Fruit fly (Drosophila melanogaster): Measurements from ENCODE around the gene nero.

Gene nero

dm6 chr3R:31758587-31759167 is 11.3 kb upstream of the nero start, which contains the start of gene CG2187 (continued):
- TF ChIP-seq CG4617 (GFP tag; optimal IDR thresholded peaks at IDR 0.05; ENCODE audit: borderline replicate concordance) (no peak), CG17568 (GFP tag; optimal IDR thresholded peaks at IDR 0.05) (no peak), CG14860 (GFP tag; IDR thresholded peaks at IDR 0.05; ENCODE audit: partially characterized antibody) (no peak), ems (GFP tag; optimal IDR thresholded peaks at IDR 0.05) (no peak), CG6272 (GFP tag; IDR thresholded peaks at IDR 0.05) (no peak), Hand (GFP tag; optimal IDR thresholded peaks at IDR 0.05) (no peak), CG3281 (GFP tag; optimal IDR thresholded peaks at IDR 0.05) (no peak), ci (GFP tag; IDR thresholded peaks at IDR 0.05) (peak; percentile 60), dmrt99B (tag; optimal IDR thresholded peaks at IDR 0.05) (no peak), CG12104 (GFP tag; optimal IDR thresholded peaks at IDR 0.05) (peak; percentile 12), CG13296 (GFP tag; optimal IDR thresholded peaks at IDR 0.05) (peak; percentile 5), Doc2 (GFP tag; IDR thresholded peaks at IDR 0.05) (no peak), emc (GFP tag; optimal IDR thresholded peaks at IDR 0.05) (no peak), Mes4 (GFP tag; optimal IDR thresholded peaks at IDR 0.05) (no peak), crc (GFP tag; optimal IDR thresholded peaks at IDR 0.05) (no peak), Fer3 (tag; optimal IDR thresholded peaks at IDR 0.05) (peak; percentile 17), Side (GFP tag; optimal IDR thresholded peaks at IDR 0.05) (no peak), CrebB (tag; optimal IDR thresholded peaks at IDR 0.05) (no peak), CG15479 (GFP tag; optimal IDR thresholded peaks at IDR 0.05) (peak; percentile 27), CG9727 (GFP tag; optimal IDR thresholded peaks at IDR 0.05) (no peak), Sox100B (GFP tag; optimal IDR thresholded peaks at IDR 0.05) (no peak), CG15601 (tag; optimal IDR thresholded peaks at IDR 0.05) (no peak), CG12219 (GFP tag; optimal IDR thresholded peaks at IDR 0.05) (peak; percentile 9), mirr (GFP tag; optimal IDR thresholded peaks at IDR 0.05) (peak; percentile 0), Dad (GFP tag; optimal IDR thresholded peaks at IDR 0.05) (no peak), Hr78 (GFP tag; optimal IDR thresholded peaks at IDR 0.05) (peak in 1 of 2 experiments; percentile 9), oc (tag; optimal IDR thresholded peaks at IDR 0.05) (no peak), PHDP (tag; optimal IDR thresholded peaks at IDR 0.05) (no peak), CG7556 (GFP tag; optimal IDR thresholded peaks at IDR 0.05) (no peak), CG4404 (GFP tag; IDR thresholded peaks at IDR 0.05) (no peak), BtbVII (GFP tag; optimal IDR thresholded peaks at IDR 0.05) (peak; percentile 32), CG6683 (GFP tag; optimal IDR thresholded peaks at IDR 0.05) (no peak), bsh (GFP tag; optimal IDR thresholded peaks at IDR 0.05) (peak in 1 of 2 experiments; percentile 29), schlank (tag; optimal IDR thresholded peaks at IDR 0.05) (peak; percentile 37), nau (GFP tag; optimal IDR thresholded peaks at IDR 0.05) (no peak), gce (GFP tag; IDR thresholded peaks at IDR 0.05) (no peak), pita (GFP tag; optimal IDR thresholded peaks at IDR 0.05) (no peak), CG14014 (GFP tag; IDR thresholded peaks at IDR 0.05) (no peak), Asciz (GFP tag; optimal IDR thresholded peaks at IDR 0.05) (peak; percentile 21), zf30C (GFP tag; optimal IDR thresholded peaks at IDR 0.05) (no peak), Med (GFP tag) (peak; percentile 75), gem (tag; optimal IDR thresholded peaks at IDR 0.05) (no peak), HLH3B (GFP tag; IDR thresholded peaks at IDR 0.05) (peak; percentile 22; the same call in 1 of the 2 replicates), h (optimal IDR thresholded peaks at IDR 0.05) (no peak), CG12744 (GFP tag; optimal IDR thresholded peaks at IDR 0.05) (no peak), Dll (GFP tag; IDR thresholded peaks at IDR 0.05; ENCODE audit: partially characterized antibody) (no peak), cad (GFP tag; optimal IDR thresholded peaks at IDR 0.05) (no peak), otp (GFP tag; IDR thresholded peaks at IDR 0.05) (no peak), CG12071 (GFP tag; optimal IDR thresholded peaks at IDR 0.05) (peak; percentile 42), Dip3 (GFP tag; optimal IDR thresholded peaks at IDR 0.05) (no peak)
